Worm (Caenorhabditis elegans): ENCODE results near the gene C27C12.1.

The C27C12.1 gene

DNA sequence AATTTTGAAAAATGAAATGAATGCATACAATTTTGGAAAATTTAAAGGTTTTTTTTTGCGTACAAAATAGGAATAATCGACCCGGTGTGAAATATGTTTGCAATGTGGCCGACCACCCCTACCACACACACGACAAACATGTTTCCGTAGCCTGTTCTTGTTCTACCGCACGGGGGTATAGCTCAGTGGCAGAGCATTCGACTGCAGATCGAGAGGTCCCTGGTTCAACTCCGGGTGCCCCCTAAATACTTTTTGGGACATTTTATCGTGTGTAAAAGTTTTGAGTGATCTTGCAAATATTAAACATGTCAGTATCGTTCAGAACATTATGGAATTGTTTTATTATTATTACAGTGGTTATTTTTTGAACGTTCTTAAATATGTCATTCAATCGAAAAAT is 48.9 kb downstream of the C27C12.1 start (continued):
- 0 out of 2 replicates have a peak, but pooled peaks have one; percentile 81 for TF ChIP-seq cebp-2 (GFP tag; IDR thresholded peaks at IDR 0.05)
